Fruit fly (Drosophila melanogaster) whole organism, embryonic: ENCODE measurements around the gene fry.
A peak's percentile ranks its signal among the peaks of the same experiment; 100 is the strongest.

Experiments used
- Ada2b ChIP-seq: fragments of 200-800 bp; sonication (Bioruptor generic); IDR thresholded peaks from 2 replicates; pipeline ENCODE4 v1.3.6; 2022; ENCODE audit warnings: missing biosample characterization, missing genetic modification characterization
- B-H2 ChIP-seq: fragments of 200-800 bp; sonication (Bioruptor generic); optimal IDR thresholded peaks from 2 replicates; lab custom pipeline; 2018; ENCODE audit warnings: missing biosample characterization, mild to moderate bottlenecking, missing genetic modification characterization
- CG10267 ChIP-seq: fragments of 200-800 bp; sonication (Bioruptor generic); optimal IDR thresholded peaks from 2 replicates; lab custom pipeline; 2018; ENCODE audit warnings: missing biosample characterization, mild to moderate bottlenecking, missing genetic modification characterization, moderate library complexity
- CG10462 ChIP-seq: fragments of 200-800 bp; sonication (Bioruptor generic); optimal IDR thresholded peaks from 2 replicates; lab custom pipeline; 2016; ENCODE audit warnings: missing biosample characterization, missing genetic modification characterization
- CG11398 ChIP-seq: fragments of 200-800 bp; sonication (Bioruptor generic); optimal IDR thresholded peaks from 2 replicates; lab custom pipeline; 2016; ENCODE audit warnings: missing biosample characterization, missing genetic modification characterization
- CG11695 ChIP-seq: fragments of 200-800 bp; sonication (Bioruptor generic); IDR thresholded peaks from 3 replicates; pipeline ENCODE4 v1.3.6; 2022; ENCODE audit warnings: missing biosample characterization, missing genetic modification characterization
- CG12299 ChIP-seq: fragments of 200-800 bp; sonication (Bioruptor generic); optimal IDR thresholded peaks from 2 replicates; lab custom pipeline; 2018; ENCODE audit warnings: missing biosample characterization, mild to moderate bottlenecking, missing genetic modification characterization
- CG1233 ChIP-seq: fragments of 200-800 bp; sonication (Bioruptor generic); optimal IDR thresholded peaks from 4 replicates; lab custom pipeline; 2018; ENCODE audit warnings: missing biosample characterization, mild to moderate bottlenecking, missing genetic modification characterization
- CG12391 ChIP-seq: fragments of 200-800 bp; sonication (Bioruptor generic); optimal IDR thresholded peaks from 3 replicates; lab custom pipeline; 2018; ENCODE audit warnings: missing biosample characterization, mild to moderate bottlenecking, missing genetic modification characterization, moderate library complexity
- CG14441 ChIP-seq: fragments of 200-800 bp; sonication (Bioruptor generic); IDR thresholded peaks from 2 replicates; pipeline ENCODE4 v1.3.6; 2022; ENCODE audit warnings: missing biosample characterization, missing genetic modification characterization
- CG15696 ChIP-seq: fragments of 200-800 bp; sonication (Bioruptor generic); optimal IDR thresholded peaks from 2 replicates; lab custom pipeline; 2019; ENCODE audit warnings: missing biosample characterization, mild to moderate bottlenecking, missing genetic modification characterization, moderate library complexity
- CG17328 ChIP-seq: fragments of 200-800 bp; sonication (Bioruptor generic); IDR thresholded peaks from 2 replicates; pipeline ENCODE4 v1.3.6; 2022; ENCODE audit warnings: missing biosample characterization, missing genetic modification characterization
- CG17829 ChIP-seq: fragments of 200-800 bp; optimal IDR thresholded peaks from 2 replicates; lab custom pipeline; 2019; ENCODE audit warnings: missing biosample characterization, mild to moderate bottlenecking, missing genetic modification characterization, moderate library complexity
- CG2712 ChIP-seq: fragments of 200-800 bp; optimal IDR thresholded peaks from 3 replicates; lab custom pipeline; 2019; ENCODE audit warnings: missing biosample characterization, mild to moderate bottlenecking, missing genetic modification characterization, moderate library complexity
- CG32532 ChIP-seq: fragments of 200-800 bp; sonication (Bioruptor generic); IDR thresholded peaks from 2 replicates; pipeline ENCODE4 v1.3.6; 2022; ENCODE audit warnings: missing biosample characterization, missing genetic modification characterization
- CG3726 ChIP-seq: fragments of 200-800 bp; sonication (Bioruptor generic); IDR thresholded peaks from 3 replicates; pipeline ENCODE4, ENCODE4 v1.3.6; 2022; ENCODE audit warnings: missing biosample characterization, missing genetic modification characterization
- CG4360 ChIP-seq: fragments of 200-800 bp; sonication (Bioruptor generic); IDR thresholded peaks from 2 replicates; pipeline ENCODE4 v1.3.6; 2022; ENCODE audit warnings: missing biosample characterization, missing genetic modification characterization
- CG4617 ChIP-seq: fragments of 200-800 bp; sonication (Bioruptor generic); optimal IDR thresholded peaks from 3 replicates; lab custom pipeline; 2016; ENCODE audit warnings: missing biosample characterization, missing genetic modification characterization, borderline replicate concordance
- CG5245 ChIP-seq: fragments of 200-800 bp; sonication (Bioruptor generic); optimal IDR thresholded peaks from 3 replicates; lab custom pipeline; 2016; ENCODE audit warnings: missing biosample characterization, missing genetic modification characterization
- CG7963 ChIP-seq: fragments of 200-800 bp; sonication (Bioruptor generic); IDR thresholded peaks from 3 replicates; pipeline ENCODE4 v1.3.6; 2022; ENCODE audit warnings: missing biosample characterization, missing genetic modification characterization; ENCODE audit not compliant: partially characterized antibody
- CG9876 ChIP-seq: fragments of 200-800 bp; sonication (Bioruptor generic); optimal IDR thresholded peaks from 2 replicates; lab custom pipeline; 2016; ENCODE audit warnings: missing biosample characterization, missing genetic modification characterization
- Dbx ChIP-seq: fragments of 200-800 bp; sonication (Bioruptor generic); IDR thresholded peaks from 3 replicates; pipeline ENCODE4 v1.3.6; 2022; ENCODE audit warnings: missing biosample characterization, missing genetic modification characterization
- Ets65A ChIP-seq: fragments of 200-800 bp; sonication (Bioruptor generic); peaks from one replicate; lab custom pipeline; 2016; ENCODE audit warnings: missing biosample characterization, missing genetic modification characterization
- HLH3B ChIP-seq: fragments of 200-800 bp; sonication (Bioruptor generic); IDR thresholded peaks from 2 replicates; pipeline ENCODE4 v1.3.6; 2022; ENCODE audit warnings: missing biosample characterization, missing genetic modification characterization
- Hand ChIP-seq: fragments of 200-800 bp; sonication (Bioruptor generic); optimal IDR thresholded peaks from 2 replicates; lab custom pipeline; 2017; ENCODE audit warnings: mild to moderate bottlenecking, missing biosample characterization, missing genetic modification reagents, missing genetic modification characterization
- Hr3 ChIP-seq: fragments of 200-800 bp; sonication (Bioruptor generic); optimal IDR thresholded peaks from 3 replicates; lab custom pipeline; 2016; ENCODE audit warnings: missing biosample characterization, missing genetic modification characterization
- Mes4 ChIP-seq: fragments of 200-800 bp; sonication (Bioruptor generic); optimal IDR thresholded peaks from 2 replicates; lab custom pipeline; 2016; ENCODE audit warnings: missing biosample characterization, missing genetic modification characterization
- Rfx ChIP-seq: fragments of 200-800 bp; sonication (Bioruptor generic); IDR thresholded peaks from 2 replicates; pipeline ENCODE4 v1.3.6; 2022; ENCODE audit warnings: missing biosample characterization, missing genetic modification characterization
- Spps ChIP-seq: fragments of 200-800 bp; sonication (Bioruptor generic); optimal IDR thresholded peaks from 2 replicates; lab custom pipeline; 2018; ENCODE audit warnings: missing biosample characterization, mild to moderate bottlenecking, missing genetic modification characterization
- Taf1 ChIP-seq: fragments of 200-800 bp; sonication (Bioruptor generic); IDR thresholded peaks from 2 replicates; pipeline ENCODE4 v1.3.6; 2022; ENCODE audit warnings: missing biosample characterization, missing genetic modification characterization
- cad ChIP-seq: fragments of >200 bp; optimal IDR thresholded peaks from 2 replicates; lab custom pipeline; 2017; ENCODE audit warnings: missing biosample characterization, missing genetic modification characterization
- ci ChIP-seq: fragments of 200-800 bp; sonication (Bioruptor generic); IDR thresholded peaks from 3 replicates; pipeline ENCODE4 v1.3.6; 2022; ENCODE audit warnings: missing biosample characterization, missing genetic modification characterization
- cwo ChIP-seq: fragments of 200-800 bp; sonication (Bioruptor generic); optimal IDR thresholded peaks from 3 replicates; lab custom pipeline; 2017; ENCODE audit warnings: missing biosample characterization, missing genetic modification characterization, mild to moderate bottlenecking, moderate library complexity, missing genetic modification reagents
- dmrt99B ChIP-seq: fragments of 200-800 bp; sonication (Bioruptor generic); optimal IDR thresholded peaks from 2 replicates; lab custom pipeline; 2018; ENCODE audit warnings: missing biosample characterization, mild to moderate bottlenecking, missing genetic modification characterization, moderate library complexity
- dysf ChIP-seq: fragments of 200-800 bp; sonication (Bioruptor generic); IDR thresholded peaks from 3 replicates; pipeline ENCODE4 v1.3.6; 2022; ENCODE audit warnings: missing biosample characterization, missing genetic modification characterization
- en ChIP-seq: fragments of 200-800 bp; sonication (Bioruptor generic); optimal IDR thresholded peaks from 2 replicates; lab custom pipeline; 2016; ENCODE audit warnings: missing biosample characterization, missing genetic modification characterization
- eve ChIP-seq, 2 experiments: fragments of >200 bp; optimal IDR thresholded peaks; 2 replicates each; lab custom pipeline; 2017; ENCODE audit warnings: missing biosample characterization in 2 of 2, missing genetic modification characterization in 2 of 2
- ham ChIP-seq: fragments of 200-800 bp; sonication (Bioruptor generic); IDR thresholded peaks from 2 replicates; pipeline ENCODE4 v1.3.6; 2022; ENCODE audit warnings: missing biosample characterization, missing genetic modification characterization
- hkb ChIP-seq, 2 experiments: fragments of 200-800 bp in 1 of 2; fragments of >200 bp in 1 of 2; sonication (Bioruptor generic) in 1 of 2; IDR thresholded peaks in 1 of 2; optimal IDR thresholded peaks in 1 of 2; 2 replicates each; pipeline versions ENCODE4 v1.3.6 to Lab custom; 2017 to 2022; ENCODE audit warnings: missing biosample characterization in 1 of 2, missing genetic modification characterization in 1 of 2
- hth ChIP-seq: fragments of >200 bp; optimal IDR thresholded peaks from 2 replicates; lab custom pipeline; 2017; ENCODE audit warnings: inconsistent platforms
- ken ChIP-seq: fragments of 200-800 bp; sonication (Bioruptor generic); IDR thresholded peaks from 3 replicates; pipeline ENCODE4 v1.3.6; 2022; ENCODE audit warnings: missing biosample characterization, missing genetic modification characterization
- kni ChIP-seq: fragments of 200-800 bp; sonication (Bioruptor generic); optimal IDR thresholded peaks from 3 replicates; lab custom pipeline; 2017; ENCODE audit warnings: mild to moderate bottlenecking, missing biosample characterization, missing genetic modification reagents, missing genetic modification characterization
- lmd ChIP-seq: fragments of 200-800 bp; sonication (Bioruptor generic); IDR thresholded peaks from 2 replicates; pipeline ENCODE4 v1.3.6; 2022; ENCODE audit warnings: missing biosample characterization, missing genetic modification characterization
- peb ChIP-seq: fragments of 200-800 bp; sonication (Bioruptor generic); IDR thresholded peaks from 2 replicates; pipeline ENCODE4 v1.3.6; 2022; ENCODE audit warnings: missing biosample characterization, missing genetic modification characterization
- rib ChIP-seq: fragments of 200-800 bp; sonication (Bioruptor generic); IDR thresholded peaks from 2 replicates; pipeline ENCODE4 v1.3.6; 2022; ENCODE audit warnings: missing biosample characterization, missing genetic modification characterization
- sens ChIP-seq: fragments of 200-800 bp; sonication (Bioruptor generic); peaks from one replicate; lab custom pipeline; 2016; ENCODE audit warnings: missing biosample characterization, missing genetic modification characterization
- sim ChIP-seq: fragments of 200-800 bp; sonication (Bioruptor generic); IDR thresholded peaks from 2 replicates; pipeline ENCODE4 v1.3.6; 2022; ENCODE audit warnings: missing biosample characterization, missing genetic modification characterization
- zf30C ChIP-seq: fragments of 200-800 bp; sonication (Bioruptor generic); optimal IDR thresholded peaks from 3 replicates; lab custom pipeline; 2018; ENCODE audit warnings: missing biosample characterization, mild to moderate bottlenecking, missing genetic modification characterization
- zfh1 ChIP-seq: fragments of 200-800 bp; sonication (Bioruptor generic); IDR thresholded peaks from 3 replicates; pipeline ENCODE4 v1.3.6; 2022; ENCODE audit warnings: missing biosample characterization, missing genetic modification characterization

fry gene

dm6 chr3L:9693552-9694133 lies 14.7 kb upstream of the fry start (continued):
- TF ChIP-seq peb (GFP tag; lab: Robert Waterston, UW) (0 out of 2 replicates have a peak, but pooled peaks have one; percentile 26), lmd (GFP tag; lab: Robert Waterston, UW) (0 out of 2 replicates have a peak, but pooled peaks have one; percentile 25), Taf1 (0 out of 2 replicates have a peak, but pooled peaks have one; percentile 35), CG17328 (GFP tag; lab: Robert Waterston, UW) (peak; percentile 44; the same call in 1 of the 2 replicates), sim (GFP tag; lab: Robert Waterston, UW) (0 out of 2 replicates have a peak, but pooled peaks have one; percentile 41), CG3726 (0 out of 3 replicates have a peak, but pooled peaks have one; percentile 39), CG10267 (tag; lab: Kevin White, UChicago) (no peak), rib (GFP tag; lab: Robert Waterston, UW) (peak; percentile 12; the same call in 1 of the 2 replicates), CG4360 (peak; percentile 67), CG14441 (GFP tag; lab: Robert Waterston, UW) (0 out of 2 replicates have a peak, but pooled peaks have one; percentile 19), dmrt99B (tag; lab: Kevin White, UChicago) (no peak), CG1233 (no peak), CG9876 (GFP tag; lab: Kevin White, UChicago) (no peak), dysf (GFP tag; lab: Robert Waterston, UW) (no peak), ken (GFP tag; lab: Robert Waterston, UW) (0 out of 3 replicates have a peak, but pooled peaks have one; percentile 44), Mes4 (no peak), sens (peak; percentile 71), CG11695 (GFP tag; lab: Robert Waterston, UW) (peak; percentile 63; the same call in 2 of the 3 replicates), Ada2b (GFP tag; lab: Robert Waterston, UW) (0 out of 2 replicates have a peak, but pooled peaks have one; percentile 28), zfh1 (GFP tag; lab: Robert Waterston, UW) (0 out of 3 replicates have a peak, but pooled peaks have one; percentile 50), CG32532 (peak; percentile 60; the same call in 1 of the 2 replicates), Dbx (GFP tag; lab: Robert Waterston, UW) (0 out of 3 replicates have a peak, but pooled peaks have one; percentile 6), ci (peak; percentile 63; the same call in 1 of the 3 replicates), CG12391 (tag; lab: Kevin White, UChicago) (peak; percentile 31), CG2712 (tag; lab: Kevin White, UChicago) (peak; percentile 7), CG10462 (GFP tag; lab: Kevin White, UChicago) (no peak), B-H2 (GFP tag; lab: Kevin White, UChicago) (no peak), hth (lab: Kevin White, UChicago) (no peak)
- TF ChIP-seq, all 482 proteins: peak for 68

- TF ChIP-seq hkb (optimal IDR thresholded peaks at IDR 0.05; lab: Kevin White, UChicago) = no peak
- TF ChIP-seq hkb (GFP tag; IDR thresholded peaks at IDR 0.05; lab: Robert Waterston, UW) = peak; percentile 92
- no peak for TF ChIP-seq cad (GFP tag; lab: Kevin White, UChicago)
- TF ChIP-seq Hand = peak; percentile 96
- TF ChIP-seq CG5245 (GFP tag; lab: Kevin White, UChicago) = peak; percentile 93
- TF ChIP-seq CG7963 = no peak
- TF ChIP-seq Rfx (GFP tag; lab: Robert Waterston, UW) = peak; percentile 90
- peak; percentile 97 for TF ChIP-seq Hr3 (GFP tag; lab: Kevin White, UChicago)
- peak; percentile 86 for TF ChIP-seq CG12299 (tag; lab: Kevin White, UChicago)
- TF ChIP-seq HLH3B (GFP tag; lab: Robert Waterston, UW) = peak; percentile 88; the same call in 1 of the 2 replicates
- TF ChIP-seq CG11398 (GFP tag; lab: Kevin White, UChicago) = peak; percentile 93
- peak; percentile 77 for TF ChIP-seq CG4617
- TF ChIP-seq Spps (tag; lab: Kevin White, UChicago) = peak; percentile 86
- peak; percentile 100 for TF ChIP-seq Ets65A (GFP tag; lab: Kevin White, UChicago)
- peak; percentile 78 for TF ChIP-seq CG15696
- peak; percentile 97 for TF ChIP-seq cwo (GFP tag; lab: Kevin White, UChicago)
- peak; percentile 94 for TF ChIP-seq CG17829
- TF ChIP-seq kni (GFP tag; lab: Kevin White, UChicago) = peak; percentile 90
- peak; percentile 94 for TF ChIP-seq en
- peak in 1 of 2 experiments; percentile 99 for TF ChIP-seq eve (GFP tag; optimal IDR thresholded peaks at IDR 0.05; lab: Kevin White, UChicago)
- no peak for TF ChIP-seq zf30C (GFP tag; lab: Kevin White, UChicago)
- TF ChIP-seq ham (GFP tag; lab: Robert Waterston, UW) = peak; percentile 66; the same call in 1 of the 2 replicates
These were observed 14.1 kb upstream of the fry start for dm6 chr3L:9692892-9693551.
